Worm (Caenorhabditis elegans): ENCODE data around the gene faah-1.

faah-1 gene

ce11 chrIV:8208855-8209254 is 49.7 kb downstream of the faah-1 start:
- no peak for TF ChIP-seq unc-62 (GFP tag; optimal IDR thresholded peaks at IDR 0.05)

ce11 chrIV:8210300-8210699 is 51.1 kb downstream of the faah-1 start, which contains the start of gene C07G1.6:
C07G1.6 (minus strand) TSS chrIV:8210400.
- no peak for TF ChIP-seq unc-62 (GFP tag; optimal IDR thresholded peaks at IDR 0.05)

All from whole organism, dauer.